Fruit fly (Drosophila melanogaster) S2 (cell line): Measurements from ENCODE around the gene CG31075.

Experiments
- CG8478 ChIP-seq: fragments of >200 bp; optimal IDR thresholded peaks from 2 replicates; lab custom pipeline; 2018
- CTCF ChIP-seq, 2 experiments: fragments of >200 bp; optimal IDR thresholded peaks; 2 replicates each; lab custom pipeline; 2018

dm6 chr3R:26969743-26970142, 18.6 kb downstream of the CG31075 start:
- TF ChIP-seq CG8478 (lab: Kevin White, UChicago) (no peak), CTCF (optimal IDR thresholded peaks at IDR 0.05; lab: Kevin White, UChicago) (no peak)
